Fruit fly (Drosophila melanogaster) whole organism, adult: ENCODE measurements around the gene CG46397.

Experiments used
- CG12768 ChIP-seq: fragments of 200-800 bp; sonication (Bioruptor generic); optimal IDR thresholded peaks from 2 replicates; lab custom pipeline; 2017; ENCODE audit warnings: missing biosample characterization, missing genetic modification characterization, mild to moderate bottlenecking, moderate library complexity, missing genetic modification reagents
- CG33017 ChIP-seq: fragments of 200-800 bp; sonication (Bioruptor generic); optimal IDR thresholded peaks from 2 replicates; lab custom pipeline; 2018; ENCODE audit warnings: missing biosample characterization, mild to moderate bottlenecking, missing genetic modification characterization, moderate library complexity
- CG5204 ChIP-seq: fragments of 200-800 bp; sonication (Bioruptor generic); optimal IDR thresholded peaks from 2 replicates; lab custom pipeline; 2016; ENCODE audit warnings: missing biosample characterization, missing genetic modification characterization
- Clk ChIP-seq: fragments of 200-800 bp; sonication (Bioruptor generic); optimal IDR thresholded peaks from 2 replicates; lab custom pipeline; 2017; ENCODE audit warnings: missing biosample characterization, missing genetic modification characterization
- bab1 ChIP-seq: fragments of 200-800 bp; sonication (Bioruptor generic); optimal IDR thresholded peaks from 3 replicates; lab custom pipeline; 2019; ENCODE audit warnings: missing biosample characterization, mild to moderate bottlenecking, missing genetic modification characterization, moderate library complexity
- kay ChIP-seq: fragments of 200-800 bp; sonication (Bioruptor generic); peaks from one replicate; lab custom pipeline; 2016; ENCODE audit warnings: missing biosample characterization, missing genetic modification characterization, borderline replicate concordance
- toe ChIP-seq: fragments of 200-800 bp; sonication (Bioruptor generic); optimal IDR thresholded peaks from 2 replicates; lab custom pipeline; 2016; ENCODE audit warnings: missing biosample characterization, missing genetic modification characterization

dm6 chr2L:8920294-8920693, 26.8 kb upstream of the CG46397 start:
- TF ChIP-seq CG12768 (no peak), CG5204 (GFP tag; lab: Kevin White, UChicago) (no peak), toe (GFP tag; lab: Kevin White, UChicago) (no peak), bab1 (no peak), kay (no peak), CG33017 (tag; lab: Kevin White, UChicago) (no peak), Clk (GFP tag; lab: Kevin White, UChicago) (no peak)
